Worm (Caenorhabditis elegans) whole organism, L3 larva: ENCODE data around the gene mon-2.

Source experiments
- ama-1 ChIP-seq: fragments of 150-350 bp; optimal IDR thresholded peaks from 2 replicates; lab custom pipeline; 2018
- ceh-82 ChIP-seq: fragments of 150-350 bp; optimal IDR thresholded peaks from 2 replicates; lab custom pipeline; 2014; ENCODE audit warnings: missing biosample characterization, missing genetic modification characterization
- fos-1 ChIP-seq: fragments of 150-350 bp; optimal IDR thresholded peaks from 2 replicates; lab custom pipeline; 2014; ENCODE audit warnings: missing biosample characterization, missing genetic modification characterization
- jun-1 ChIP-seq: fragments of 150-350 bp; optimal IDR thresholded peaks from 2 replicates; lab custom pipeline; 2014; ENCODE audit warnings: missing biosample characterization, missing genetic modification reagents, missing genetic modification characterization
- lin-39 ChIP-seq: fragments of 150-350 bp; optimal IDR thresholded peaks from 2 replicates; lab custom pipeline; 2018; ENCODE audit warnings: missing biosample characterization, missing genetic modification reagents, missing genetic modification characterization
- nhr-11 ChIP-seq: fragments of 150-350 bp; optimal IDR thresholded peaks from 2 replicates; lab custom pipeline; 2014; ENCODE audit warnings: missing biosample characterization, missing genetic modification characterization
- nhr-12 ChIP-seq: fragments of 150-350 bp; optimal IDR thresholded peaks from 2 replicates; lab custom pipeline; 2014; ENCODE audit warnings: missing biosample characterization, missing genetic modification characterization
- nhr-25 ChIP-seq: sonication (generic microtip); optimal IDR thresholded peaks from 2 replicates; lab custom pipeline; 2017; ENCODE audit warnings: missing biosample characterization, missing genetic modification characterization
- nhr-77 ChIP-seq: fragments of 150-350 bp; optimal IDR thresholded peaks from 2 replicates; lab custom pipeline; 2014; ENCODE audit warnings: missing biosample characterization, missing genetic modification characterization
- pha-4 ChIP-seq: fragments of 150-350 bp; optimal IDR thresholded peaks from 2 replicates; lab custom pipeline; 2014; ENCODE audit warnings: missing biosample characterization, missing genetic modification reagents, missing genetic modification characterization
- ztf-11 ChIP-seq: fragments of 150-350 bp; optimal IDR thresholded peaks from 2 replicates; lab custom pipeline; 2014; ENCODE audit warnings: missing biosample characterization, missing genetic modification characterization

ce11 chrIV:12145681-12146080 lies 49.1 kb downstream of the mon-2 start, which contains the start of gene B0001.3:
- no peak for TF ChIP-seq nhr-11 (tag; lab: Kevin White, UChicago)
- no peak for TF ChIP-seq nhr-77 (tag; lab: Kevin White, UChicago)
- no peak for TF ChIP-seq ama-1 (lab: Kevin White, UChicago)
- TF ChIP-seq ceh-82 (tag; lab: Kevin White, UChicago) = no peak
- no peak for TF ChIP-seq nhr-25
- TF ChIP-seq lin-39 (tag; lab: Kevin White, UChicago) = no peak
- no peak for TF ChIP-seq nhr-12 (tag; lab: Kevin White, UChicago)
- TF ChIP-seq jun-1 (tag; lab: Kevin White, UChicago) = no peak
- no peak for TF ChIP-seq pha-4
- TF ChIP-seq fos-1 = no peak
- no peak for TF ChIP-seq ztf-11 (tag; lab: Kevin White, UChicago)
